Worm (Caenorhabditis elegans) whole organism, early embryonic: Measurements from ENCODE around the gene clec-204.

Source experiments
- ama-1 ChIP-seq: fragments of 150-350 bp; optimal IDR thresholded peaks from 2 replicates; lab custom pipeline; 2014
- ceh-13 ChIP-seq: fragments of 200-800 bp; sonication (Bioruptor generic); optimal IDR thresholded peaks from 2 replicates; lab custom pipeline; 2018; ENCODE audit warnings: mild to moderate bottlenecking, missing genetic modification characterization, missing compliant biosample characterization
- ceh-36 ChIP-seq: sonication (generic microtip); optimal IDR thresholded peaks from 2 replicates; lab custom pipeline; 2016; ENCODE audit warnings: missing genetic modification characterization, inconsistent platforms, missing compliant biosample characterization
- ets-7 ChIP-seq: sonication (generic microtip); optimal IDR thresholded peaks from 2 replicates; lab custom pipeline; 2016; ENCODE audit warnings: missing genotype, missing genetic modification characterization, missing compliant biosample characterization
- flt-1 ChIP-seq: fragments of 200-800 bp; sonication (Bioruptor generic); IDR thresholded peaks from 2 replicates; pipeline ENCODE4 v1.3.6; 2022; ENCODE audit warnings: missing genetic modification characterization, missing compliant biosample characterization
- hmbx-1 ChIP-seq: sonication (generic microtip); optimal IDR thresholded peaks from 2 replicates; lab custom pipeline; 2016; ENCODE audit warnings: mild to moderate bottlenecking, missing genetic modification characterization, missing compliant biosample characterization
- hmg-4 ChIP-seq: fragments of 200-800 bp; sonication (Bioruptor generic); optimal IDR thresholded peaks from 2 replicates; lab custom pipeline; 2018; ENCODE audit warnings: mild to moderate bottlenecking, missing genetic modification characterization, missing compliant biosample characterization
- hnd-1 ChIP-seq: sonication (generic microtip); optimal IDR thresholded peaks from 2 replicates; lab custom pipeline; 2016; ENCODE audit warnings: missing genetic modification characterization, missing compliant biosample characterization
- sea-1 ChIP-seq: fragments of 200-800 bp; sonication (Bioruptor generic); conservative IDR thresholded peaks from 2 replicates; pipeline ENCODE4 v1.3.6; 2022; ENCODE audit warnings: missing genetic modification characterization, missing compliant biosample characterization
- tbx-37 ChIP-seq: fragments of 200-800 bp; sonication (Bioruptor generic); conservative IDR thresholded peaks from 2 replicates; pipeline ENCODE4 v1.3.6; 2022; ENCODE audit warnings: missing genetic modification reagents, missing genetic modification characterization, missing compliant biosample characterization

- TF ChIP-seq ceh-36 (no peak), flt-1 (no peak), ama-1 (lab: Kevin White, UChicago) (no peak), sea-1 (GFP tag; lab: Robert Waterston, UW) (no peak), ets-7 (no peak), ceh-13 (no peak), hnd-1 (no peak), hmg-4 (no peak), hmbx-1 (tag; lab: Kevin White, UChicago) (no peak), tbx-37 (GFP tag; lab: Robert Waterston, UW) (no peak)
Observed at ce11 chrV:1779136-1779535, 22.2 kb downstream of the clec-204 start, which contains the start of gene F36H9.4.
